Fruit fly (Drosophila melanogaster) whole organism, pupa: ENCODE data around the gene ci.

ENCODE experiments used
- EcR ChIP-seq: fragments of 200-800 bp; sonication (Bioruptor generic); optimal IDR thresholded peaks from 3 replicates; lab custom pipeline; 2019; ENCODE audit warnings: missing biosample characterization, missing genetic modification characterization, mild to moderate bottlenecking, moderate library complexity, missing genetic modification reagents
- rn ChIP-seq: fragments of 200-800 bp; sonication (Bioruptor generic); IDR thresholded peaks from 2 replicates; pipeline ENCODE4 v1.3.6; 2022; ENCODE audit warnings: missing biosample characterization, missing genetic modification characterization

dm6 chr4:87278-87677 lies 30.4 kb upstream of the ci start:
- TF ChIP-seq EcR (GFP tag; lab: Kevin White, UChicago) (no peak), rn (GFP tag; lab: Robert Waterston, UW) (no peak)
